Worm (Caenorhabditis elegans) whole organism, late embryonic: ENCODE measurements around the gene F58E6.4.

Source experiments
- ama-1 ChIP-seq: fragments of 150-350 bp; optimal IDR thresholded peaks from 2 replicates; lab custom pipeline; 2014
- ceh-18 ChIP-seq: sonication (generic microtip); optimal IDR thresholded peaks from 2 replicates; lab custom pipeline; 2016; ENCODE audit warnings: missing genetic modification characterization, missing compliant biosample characterization
- elt-2 ChIP-seq: sonication (generic microtip); optimal IDR thresholded peaks from 2 replicates; lab custom pipeline; 2016; ENCODE audit warnings: missing genetic modification reagents, missing genetic modification characterization, missing compliant biosample characterization
- pag-3 ChIP-seq: sonication (generic microtip); optimal IDR thresholded peaks from 2 replicates; lab custom pipeline; 2016; ENCODE audit warnings: missing compliant biosample characterization, missing genetic modification characterization, borderline replicate concordance
- pqm-1 ChIP-seq: sonication (generic microtip); optimal IDR thresholded peaks from 2 replicates; lab custom pipeline; 2016; ENCODE audit warnings: missing genetic modification characterization, missing compliant biosample characterization

- TF ChIP-seq ceh-18 (tag; lab: Kevin White, UChicago), result no peak
- TF ChIP-seq ama-1 (lab: Kevin White, UChicago), result no peak
- TF ChIP-seq elt-2 (tag; lab: Kevin White, UChicago), result no peak
- TF ChIP-seq pag-3, result no peak
- no peak for TF ChIP-seq pqm-1 (tag; lab: Kevin White, UChicago)
These were observed 17.7 kb upstream of the F58E6.4 start for ce11 chrV:9767941-9768340.
